Worm (Caenorhabditis elegans) whole organism, L3 larva: Measurements from ENCODE around the gene M01E10.3.
A peak's percentile ranks its signal among the peaks of the same experiment; 100 is the strongest.

Experiments
- aly-2 ChIP-seq: fragments of 150-350 bp; optimal IDR thresholded peaks from 2 replicates; lab custom pipeline; 2014; ENCODE audit warnings: missing biosample characterization, missing genetic modification characterization
- ceh-28 ChIP-seq: fragments of 150-350 bp; optimal IDR thresholded peaks from 2 replicates; lab custom pipeline; 2014; ENCODE audit warnings: missing biosample characterization, missing genetic modification reagents, missing genetic modification characterization
- elt-2 ChIP-seq: sonication (generic microtip); optimal IDR thresholded peaks from 2 replicates; lab custom pipeline; 2016; ENCODE audit warnings: missing genetic modification reagents, mild to moderate bottlenecking, missing genetic modification characterization, missing compliant biosample characterization
- elt-3 ChIP-seq, 3 experiments: fragments of 150-350 bp in 1 of 3; sonication (generic microtip) in 2 of 3; optimal IDR thresholded peaks; 2 replicates in 2 of 3; 4 replicates in 1 of 3; lab custom pipeline; 2014 to 2017; ENCODE audit warnings: missing biosample characterization in 3 of 3, missing genetic modification characterization in 3 of 3
- hmg-11 ChIP-seq: sonication (generic microtip); optimal IDR thresholded peaks from 2 replicates; lab custom pipeline; 2016; ENCODE audit warnings: missing genetic modification characterization, missing compliant biosample characterization
- jun-1 ChIP-seq: fragments of 150-350 bp; optimal IDR thresholded peaks from 2 replicates; lab custom pipeline; 2014; ENCODE audit warnings: missing biosample characterization, missing genetic modification reagents, missing genetic modification characterization
- mdl-1 ChIP-seq: fragments of 150-350 bp; optimal IDR thresholded peaks from 2 replicates; lab custom pipeline; 2014; ENCODE audit warnings: missing biosample characterization, missing genetic modification characterization
- mml-1 ChIP-seq: fragments of 150-350 bp; sonication (generic microtip); optimal IDR thresholded peaks from 3 replicates; lab custom pipeline; 2014; ENCODE audit warnings: missing biosample characterization, missing genetic modification characterization
- nhr-11 ChIP-seq: fragments of 150-350 bp; optimal IDR thresholded peaks from 2 replicates; lab custom pipeline; 2014; ENCODE audit warnings: missing biosample characterization, missing genetic modification characterization
- nhr-25 ChIP-seq: sonication (generic microtip); optimal IDR thresholded peaks from 2 replicates; lab custom pipeline; 2017; ENCODE audit warnings: missing biosample characterization, missing genetic modification characterization
- nhr-43 ChIP-seq: sonication (generic microtip); optimal IDR thresholded peaks from 2 replicates; lab custom pipeline; 2016; ENCODE audit warnings: mild to moderate bottlenecking, missing genetic modification characterization, missing compliant biosample characterization; ENCODE audit not compliant: poor library complexity, severe bottlenecking
- nhr-76 ChIP-seq: fragments of 150-350 bp; sonication (generic microtip); optimal IDR thresholded peaks from 5 replicates; lab custom pipeline; 2014; ENCODE audit warnings: missing biosample characterization, missing genetic modification characterization
- nhr-77 ChIP-seq: fragments of 150-350 bp; optimal IDR thresholded peaks from 2 replicates; lab custom pipeline; 2014; ENCODE audit warnings: missing biosample characterization, missing genetic modification characterization
- snpc-4 ChIP-seq: fragments of 150-350 bp; optimal IDR thresholded peaks from 2 replicates; lab custom pipeline; 2014; ENCODE audit warnings: missing biosample characterization, missing genetic modification characterization
- unc-39 ChIP-seq: sonication (generic microtip); optimal IDR thresholded peaks from 4 replicates; lab custom pipeline; 2017; ENCODE audit warnings: missing biosample characterization, missing genetic modification characterization
- zag-1 ChIP-seq: fragments of 150-350 bp; optimal IDR thresholded peaks from 2 replicates; lab custom pipeline; 2014; ENCODE audit warnings: missing biosample characterization, missing genetic modification characterization

The M01E10.3 gene

ce11 chrIII:2006937-2007336 lies 47.0 kb downstream of the M01E10.3 start:
- TF ChIP-seq jun-1 (tag; lab: Kevin White, UChicago) (no peak), aly-2 (no peak), unc-39 (tag; lab: Kevin White, UChicago) (no peak), nhr-43 (tag; lab: Kevin White, UChicago) (no peak), ceh-28 (tag; lab: Kevin White, UChicago) (peak; percentile 80), elt-3 (tag; optimal IDR thresholded peaks at IDR 0.05; lab: Kevin White, UChicago) (no peak), nhr-25 (tag; lab: Kevin White, UChicago) (no peak)

DNA sequence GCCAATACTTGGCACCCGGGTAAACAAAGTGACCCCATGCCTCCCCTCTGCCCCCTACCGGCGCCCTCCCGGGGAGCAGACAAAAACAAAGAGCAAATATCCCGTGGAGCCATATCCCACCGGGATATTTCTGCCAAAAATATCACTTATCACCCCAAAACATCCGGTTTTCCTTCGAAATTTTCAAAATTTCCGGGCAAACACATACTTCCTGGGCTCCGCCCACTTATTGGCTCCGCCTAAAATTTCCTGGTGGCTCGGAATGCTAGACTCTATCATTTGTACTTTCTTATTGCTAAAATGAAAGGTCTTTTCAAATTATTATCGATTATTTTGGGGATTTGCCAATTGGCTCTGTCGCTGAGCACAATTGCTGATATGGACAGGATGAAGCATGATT lies 48.3 kb downstream of the M01E10.3 start, which contains the start of gene Y39A3B.1:
TSS of gene Y39A3B.1 (plus strand) at position 301 of the 400 bp plus-strand sequence.
- no peak for TF ChIP-seq hmg-11
- TF ChIP-seq zag-1: no peak
- TF ChIP-seq nhr-77 (tag; lab: Kevin White, UChicago): no peak
- no peak for TF ChIP-seq mml-1
- TF ChIP-seq snpc-4 (tag; lab: Kevin White, UChicago): no peak
- no peak for TF ChIP-seq nhr-76 (tag; lab: Kevin White, UChicago)
- TF ChIP-seq elt-2 (tag; lab: Kevin White, UChicago): no peak
- TF ChIP-seq mdl-1 (tag; lab: Kevin White, UChicago): no peak
- no peak for TF ChIP-seq nhr-11 (tag; lab: Kevin White, UChicago)
